Fruit fly (Drosophila melanogaster) whole organism, prepupa: Measurements from ENCODE around the gene CG5892.

ENCODE experiments used
- Blimp-1 ChIP-seq: fragments of 200-800 bp; sonication (Bioruptor generic); optimal IDR thresholded peaks from 3 replicates; lab custom pipeline; 2017; ENCODE audit warnings: missing biosample characterization, missing genetic modification characterization, mild to moderate bottlenecking, moderate library complexity, missing genetic modification reagents
- CG10631 ChIP-seq: fragments of 200-800 bp; sonication (Bioruptor generic); optimal IDR thresholded peaks from 2 replicates; lab custom pipeline; 2016; ENCODE audit warnings: missing biosample characterization, missing genetic modification characterization
- CG10669 ChIP-seq: fragments of 200-800 bp; sonication (Bioruptor generic); optimal IDR thresholded peaks from 3 replicates; lab custom pipeline; 2018; ENCODE audit warnings: missing biosample characterization, mild to moderate bottlenecking, missing genetic modification characterization, moderate library complexity
- CG11762 ChIP-seq: fragments of 200-800 bp; sonication (Bioruptor generic); optimal IDR thresholded peaks from 3 replicates; lab custom pipeline; 2016; ENCODE audit warnings: missing biosample characterization, missing genetic modification characterization; ENCODE audit not compliant: insufficient read depth
- CG11902 ChIP-seq: fragments of 200-800 bp; sonication (Bioruptor generic); optimal IDR thresholded peaks from 3 replicates; lab custom pipeline; 2016; ENCODE audit warnings: missing biosample characterization, missing genetic modification characterization
- CG1621 ChIP-seq: fragments of 200-800 bp; sonication (Bioruptor generic); optimal IDR thresholded peaks from 3 replicates; lab custom pipeline; 2018; ENCODE audit warnings: missing biosample characterization, mild to moderate bottlenecking, missing genetic modification characterization
- CG3032 ChIP-seq: fragments of 200-800 bp; optimal IDR thresholded peaks from 2 replicates; lab custom pipeline; 2019; ENCODE audit warnings: missing biosample characterization, mild to moderate bottlenecking, missing genetic modification characterization, moderate library complexity
- CG31627 ChIP-seq: fragments of 200-800 bp; sonication (Bioruptor generic); optimal IDR thresholded peaks from 3 replicates; lab custom pipeline; 2016; ENCODE audit warnings: missing biosample characterization, missing genetic modification characterization
- CG32006 ChIP-seq: fragments of 200-800 bp; sonication (Bioruptor generic); optimal IDR thresholded peaks from 3 replicates; lab custom pipeline; 2017; ENCODE audit warnings: missing biosample characterization, mild to moderate bottlenecking, missing genetic modification characterization
- CG3919 ChIP-seq: fragments of 200-800 bp; sonication (Bioruptor generic); optimal IDR thresholded peaks from 3 replicates; lab custom pipeline; 2016; ENCODE audit warnings: missing biosample characterization, missing genetic modification characterization
- CG4318 ChIP-seq: fragments of 200-800 bp; sonication (Bioruptor generic); optimal IDR thresholded peaks from 3 replicates; lab custom pipeline; 2017; ENCODE audit warnings: missing biosample characterization, mild to moderate bottlenecking, missing genetic modification characterization
- CG6163 ChIP-seq: fragments of 200-800 bp; sonication (Bioruptor generic); IDR thresholded peaks from 3 replicates; pipeline ENCODE4 v1.3.6; 2022; ENCODE audit warnings: missing biosample characterization, missing genetic modification characterization
- CG6276 ChIP-seq: fragments of 200-800 bp; sonication (Bioruptor generic); optimal IDR thresholded peaks from 2 replicates; lab custom pipeline; 2017; ENCODE audit warnings: missing biosample characterization, mild to moderate bottlenecking, missing genetic modification characterization
- CG6792 ChIP-seq: fragments of 200-800 bp; sonication (Bioruptor generic); optimal IDR thresholded peaks from 3 replicates; lab custom pipeline; 2016; ENCODE audit warnings: missing biosample characterization, missing genetic modification characterization
- CG6808 ChIP-seq: fragments of 200-800 bp; sonication (Bioruptor generic); optimal IDR thresholded peaks from 3 replicates; lab custom pipeline; 2017; ENCODE audit warnings: missing biosample characterization, missing genetic modification characterization, mild to moderate bottlenecking, moderate library complexity, missing genetic modification reagents
- CG6854 ChIP-seq: fragments of 200-800 bp; sonication (Bioruptor generic); optimal IDR thresholded peaks from 2 replicates; lab custom pipeline; 2017; ENCODE audit warnings: missing biosample characterization, mild to moderate bottlenecking, missing genetic modification characterization
- CG8319 ChIP-seq: fragments of 200-800 bp; sonication (Bioruptor generic); optimal IDR thresholded peaks from 3 replicates; lab custom pipeline; 2016; ENCODE audit warnings: missing biosample characterization, missing genetic modification characterization
- CG8632 ChIP-seq: fragments of 200-800 bp; sonication (Bioruptor generic); optimal IDR thresholded peaks from 3 replicates; lab custom pipeline; 2016; ENCODE audit warnings: missing biosample characterization, missing genetic modification characterization
- Eip75B ChIP-seq: fragments of 200-800 bp; sonication (Bioruptor generic); optimal IDR thresholded peaks from 3 replicates; lab custom pipeline; 2016; ENCODE audit warnings: missing biosample characterization, missing genetic modification characterization
- Ets96B ChIP-seq: fragments of 200-800 bp; optimal IDR thresholded peaks from 2 replicates; lab custom pipeline; 2019; ENCODE audit warnings: missing biosample characterization, mild to moderate bottlenecking, missing genetic modification characterization, moderate library complexity
- Gug ChIP-seq: fragments of 200-800 bp; sonication (Bioruptor generic); IDR thresholded peaks from 2 replicates; pipeline ENCODE4 v1.3.6; 2022; ENCODE audit warnings: missing biosample characterization, missing genetic modification characterization
- Hr38 ChIP-seq: sonication (Bioruptor generic); optimal IDR thresholded peaks from 2 replicates; lab custom pipeline; 2016; ENCODE audit warnings: missing biosample characterization, missing genetic modification characterization
- Hr4 ChIP-seq: fragments of 200-800 bp; sonication (Bioruptor generic); optimal IDR thresholded peaks from 3 replicates; lab custom pipeline; 2016; ENCODE audit warnings: missing biosample characterization, missing genetic modification characterization
- Met ChIP-seq: fragments of 200-800 bp; sonication (Bioruptor generic); optimal IDR thresholded peaks from 3 replicates; lab custom pipeline; 2016; ENCODE audit warnings: missing biosample characterization, missing genetic modification characterization
- OdsH ChIP-seq: fragments of 200-800 bp; sonication (Bioruptor generic); optimal IDR thresholded peaks from 3 replicates; lab custom pipeline; 2016; ENCODE audit warnings: missing biosample characterization, missing genetic modification characterization
- Smox ChIP-seq: fragments of 200-800 bp; sonication (Bioruptor generic); optimal IDR thresholded peaks from 3 replicates; lab custom pipeline; 2016; ENCODE audit warnings: missing biosample characterization, missing genetic modification characterization
- Sox102F ChIP-seq: fragments of 200-800 bp; sonication (Bioruptor generic); optimal IDR thresholded peaks from 2 replicates; lab custom pipeline; 2016; ENCODE audit warnings: missing biosample characterization, mild to moderate bottlenecking, missing genetic modification characterization
- Sox14 ChIP-seq: fragments of 200-800 bp; sonication (Bioruptor generic); optimal IDR thresholded peaks from 3 replicates; lab custom pipeline; 2016; ENCODE audit warnings: missing biosample characterization, missing genetic modification characterization
- achi ChIP-seq: fragments of 200-800 bp; sonication (Bioruptor generic); optimal IDR thresholded peaks from 3 replicates; lab custom pipeline; 2016; ENCODE audit warnings: missing biosample characterization, missing genetic modification characterization
- acj6 ChIP-seq: fragments of 200-800 bp; sonication (Bioruptor generic); optimal IDR thresholded peaks from 3 replicates; lab custom pipeline; 2016; ENCODE audit warnings: missing biosample characterization, missing genetic modification characterization
- cyc ChIP-seq: fragments of 200-800 bp; sonication (Bioruptor generic); optimal IDR thresholded peaks from 3 replicates; lab custom pipeline; 2016; ENCODE audit warnings: missing biosample characterization, missing genetic modification characterization
- dac ChIP-seq: fragments of 200-800 bp; sonication (Bioruptor generic); optimal IDR thresholded peaks from 2 replicates; lab custom pipeline; 2017; ENCODE audit warnings: missing biosample characterization, mild to moderate bottlenecking, missing genetic modification characterization
- dsx ChIP-seq: fragments of 200-800 bp; optimal IDR thresholded peaks from 3 replicates; lab custom pipeline; 2019; ENCODE audit warnings: missing biosample characterization, mild to moderate bottlenecking, missing genetic modification characterization, moderate library complexity; ENCODE audit not compliant: poor library complexity, severe bottlenecking
- esn ChIP-seq: fragments of 200-800 bp; sonication (Bioruptor generic); optimal IDR thresholded peaks from 2 replicates; lab custom pipeline; 2016; ENCODE audit warnings: missing biosample characterization, mild to moderate bottlenecking, missing genetic modification characterization, moderate library complexity
- fkh ChIP-seq: fragments of 200-800 bp; sonication (Bioruptor generic); optimal IDR thresholded peaks from 3 replicates; lab custom pipeline; 2017; ENCODE audit warnings: missing biosample characterization, mild to moderate bottlenecking, missing genetic modification characterization, moderate library complexity
- lz ChIP-seq: fragments of 200-800 bp; sonication (Bioruptor generic); optimal IDR thresholded peaks from 3 replicates; lab custom pipeline; 2016; ENCODE audit warnings: missing biosample characterization, missing genetic modification characterization
- pdm3 ChIP-seq: fragments of 200-800 bp; sonication (Bioruptor generic); optimal IDR thresholded peaks from 3 replicates; lab custom pipeline; 2016; ENCODE audit warnings: missing biosample characterization, missing genetic modification characterization
- salr ChIP-seq, 2 experiments: fragments of 200-800 bp; sonication (Bioruptor generic); optimal IDR thresholded peaks; 3 replicates each; lab custom pipeline; 2016 to 2018; ENCODE audit warnings: missing biosample characterization in 2 of 2, missing genetic modification characterization in 2 of 2, mild to moderate bottlenecking in 1 of 2
- spab ChIP-seq: fragments of 200-800 bp; sonication (Bioruptor generic); optimal IDR thresholded peaks from 2 replicates; lab custom pipeline; 2017; ENCODE audit warnings: missing biosample characterization, mild to moderate bottlenecking, missing genetic modification characterization, missing genetic modification reagents
- ss ChIP-seq, 2 experiments: fragments of 200-800 bp; sonication (Bioruptor generic); optimal IDR thresholded peaks; 2 replicates in 1 of 2; 3 replicates in 1 of 2; lab custom pipeline; 2017 to 2018; ENCODE audit warnings: mild to moderate bottlenecking in 2 of 2, missing biosample characterization in 2 of 2, missing genetic modification characterization in 2 of 2, moderate library complexity in 1 of 2
- svp ChIP-seq: fragments of 200-800 bp; sonication (Bioruptor generic); peaks from one replicate; lab custom pipeline; 2016; ENCODE audit warnings: missing biosample characterization, missing genetic modification characterization
- topi ChIP-seq: fragments of 200-800 bp; sonication (Bioruptor generic); optimal IDR thresholded peaks from 3 replicates; lab custom pipeline; 2016; ENCODE audit warnings: missing biosample characterization, missing genetic modification characterization
- vri ChIP-seq: fragments of 200-800 bp; sonication (Bioruptor generic); optimal IDR thresholded peaks from 3 replicates; lab custom pipeline; 2016; ENCODE audit warnings: missing biosample characterization, mild to moderate bottlenecking, missing genetic modification characterization

Gene CG5892

dm6 chr3R:21268873-21269272 is 26.5 kb downstream of the CG5892 start, which contains the start of gene Rab1 (continued):
- TF ChIP-seq salr (GFP tag; optimal IDR thresholded peaks at IDR 0.05; lab: Kevin White, UChicago): no peak
- TF ChIP-seq CG6276: no peak
- TF ChIP-seq CG3919 (GFP tag; lab: Kevin White, UChicago): peak; percentile 59
- no peak for TF ChIP-seq CG6163
- TF ChIP-seq CG3032 (tag; lab: Kevin White, UChicago): peak; percentile 20

DNA sequence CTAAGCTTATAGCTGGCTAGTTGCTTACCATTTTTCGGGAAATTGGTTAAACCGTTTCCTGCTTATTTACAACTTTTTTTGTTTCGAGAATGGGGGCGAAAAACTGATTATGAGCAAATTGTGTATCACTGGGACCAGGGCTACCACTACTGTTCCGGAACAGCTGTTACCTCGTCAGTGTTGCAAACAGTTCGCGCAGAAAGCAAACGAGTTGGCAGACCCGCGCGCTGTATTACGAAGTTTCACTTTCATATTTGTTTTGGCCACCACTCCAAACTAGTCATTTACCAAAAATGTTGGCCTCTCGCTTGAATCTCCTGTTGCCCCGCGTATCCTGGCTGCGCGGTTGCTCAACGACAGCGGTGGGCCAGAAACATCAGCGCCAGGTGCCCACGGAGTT is 27.5 kb downstream of the CG5892 start, which contains the start of the genes AP-2sigma and Idi:
AP-2sigma (minus strand) TSS at position 153 of the 400 bp plus-strand sequence.
Idi (plus strand) TSS at position 204 of the 400 bp plus-strand sequence.
- peak; percentile 1 for TF ChIP-seq dac (GFP tag; lab: Kevin White, UChicago)
- no peak for TF ChIP-seq spab (GFP tag; lab: Kevin White, UChicago)
- no peak for TF ChIP-seq CG4318
- TF ChIP-seq OdsH (GFP tag; lab: Kevin White, UChicago): no peak
- no peak for TF ChIP-seq Met (GFP tag; lab: Kevin White, UChicago)
- TF ChIP-seq CG11762 (GFP tag; lab: Kevin White, UChicago): no peak
- TF ChIP-seq CG6854 (GFP tag; lab: Kevin White, UChicago): peak; percentile 44
- no peak for TF ChIP-seq CG10669 (GFP tag; lab: Kevin White, UChicago)
- TF ChIP-seq CG6276: no peak
- peak; percentile 35 for TF ChIP-seq lz
- TF ChIP-seq salr (GFP tag; optimal IDR thresholded peaks at IDR 0.05; lab: Kevin White, UChicago): no peak
- TF ChIP-seq Smox (GFP tag; lab: Kevin White, UChicago): no peak
- no peak for TF ChIP-seq CG6792 (GFP tag; lab: Kevin White, UChicago)
- TF ChIP-seq CG3032 (tag; lab: Kevin White, UChicago): peak; percentile 14
- TF ChIP-seq dsx (GFP tag; lab: Kevin White, UChicago): no peak
- no peak for TF ChIP-seq Hr4 (GFP tag; lab: Kevin White, UChicago)
- TF ChIP-seq Blimp-1 (GFP tag; lab: Kevin White, UChicago): peak; percentile 98
- peak; percentile 61 for TF ChIP-seq Sox14
- peak; percentile 51 for TF ChIP-seq esn (GFP tag; lab: Kevin White, UChicago)
- no peak for TF ChIP-seq CG6808 (GFP tag; lab: Kevin White, UChicago)
- TF ChIP-seq cyc (GFP tag; lab: Kevin White, UChicago): peak; percentile 14
- peak; percentile 34 for TF ChIP-seq CG31627 (GFP tag; lab: Kevin White, UChicago)
- TF ChIP-seq ss (GFP tag; optimal IDR thresholded peaks at IDR 0.05; lab: Kevin White, UChicago): no peak
- TF ChIP-seq CG6163: peak; percentile 53; the same call in 2 of the 3 replicates
- TF ChIP-seq pdm3 (GFP tag; lab: Kevin White, UChicago): no peak
- no peak for TF ChIP-seq CG11902 (GFP tag; lab: Kevin White, UChicago)
- TF ChIP-seq Hr38 (GFP tag; lab: Kevin White, UChicago): no peak
- peak; percentile 23 for TF ChIP-seq achi (GFP tag; lab: Kevin White, UChicago)
- TF ChIP-seq CG8632 (GFP tag; lab: Kevin White, UChicago): no peak
- no peak for TF ChIP-seq CG8319 (GFP tag; lab: Kevin White, UChicago)
- TF ChIP-seq acj6 (GFP tag; lab: Kevin White, UChicago): no peak
- TF ChIP-seq vri (GFP tag; lab: Kevin White, UChicago): peak; percentile 66
- TF ChIP-seq CG3919 (GFP tag; lab: Kevin White, UChicago): peak; percentile 43
- TF ChIP-seq Ets96B (tag; lab: Kevin White, UChicago): no peak
- no peak for TF ChIP-seq Sox102F (GFP tag; lab: Kevin White, UChicago)
- peak; percentile 82 for TF ChIP-seq fkh (GFP tag; lab: Kevin White, UChicago)
- TF ChIP-seq CG10631 (GFP tag; lab: Kevin White, UChicago): no peak
- TF ChIP-seq CG32006 (GFP tag; lab: Kevin White, UChicago): no peak
- TF ChIP-seq svp (GFP tag; lab: Kevin White, UChicago): peak; percentile 84
- no peak for TF ChIP-seq Gug (GFP tag; lab: Robert Waterston, UW)
- TF ChIP-seq CG1621 (tag; lab: Kevin White, UChicago): peak; percentile 44
- TF ChIP-seq topi (GFP tag; lab: Kevin White, UChicago): peak; percentile 45
- peak; percentile 1 for TF ChIP-seq Eip75B
